Worm (Caenorhabditis elegans): ENCODE measurements around the gene Y53F4B.23.
"Not testable (repeated sequence)": the region's sequence is repeated elsewhere in the genome, so short reads cannot be mapped to it uniquely, and the experiment has no call there.

- TF ChIP-seq him-1, dao-5 (tag; optimal IDR thresholded peaks at IDR 0.05): not testable (repeated sequence)
Observed at ce11 chrII:15140881-15141280, 16.6 kb downstream of the Y53F4B.23 start, which contains the start of gene Y53F4B.26.

Data from whole organism, L4/young adult.